Fruit fly (Drosophila melanogaster): Measurements from ENCODE around the gene CG17129.

Gene CG17129

DNA sequence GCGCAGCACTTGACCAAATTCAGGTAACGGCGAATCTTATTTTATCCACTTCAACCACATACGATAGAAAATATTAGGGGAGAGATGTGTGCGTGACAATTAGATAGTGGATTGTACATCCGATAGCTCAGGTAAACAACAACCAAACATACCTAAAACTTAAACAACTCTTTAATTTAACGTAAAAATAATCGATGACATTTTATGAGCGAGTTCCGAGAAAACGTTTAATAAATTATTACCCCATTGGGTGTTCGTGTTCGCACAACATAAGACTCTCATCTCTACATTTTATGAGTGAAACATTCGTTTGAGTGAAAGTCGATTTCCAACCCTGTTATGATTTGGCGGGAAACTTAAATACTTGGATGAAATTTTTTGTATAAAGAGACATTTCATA lies at the start of gene CG17129 (continued):
- TF ChIP-seq z (GFP tag; IDR thresholded peaks at IDR 0.05) (peak; percentile 97), slbo (GFP tag; IDR thresholded peaks at IDR 0.05) (peak; percentile 84), onecut (GFP tag; IDR thresholded peaks at IDR 0.05) (peak; percentile 46), al (GFP tag; IDR thresholded peaks at IDR 0.05) (peak; percentile 71), pan (optimal IDR thresholded peaks at IDR 0.05) (no peak), pan (GFP tag; optimal IDR thresholded peaks at IDR 0.05 in 1 of 2, IDR thresholded peaks at IDR 0.05 in 1 of 2) (peak in 1 of 2 experiments; percentile 70), CG12236 (GFP tag; optimal IDR thresholded peaks at IDR 0.05) (peak; percentile 74), chif (GFP tag; optimal IDR thresholded peaks at IDR 0.05) (peak; percentile 64 to 81), CG8281 (tag; optimal IDR thresholded peaks at IDR 0.05) (no peak), shn (GFP tag; optimal IDR thresholded peaks at IDR 0.05) (peak; percentile 78), CG17912 (GFP tag; optimal IDR thresholded peaks at IDR 0.05) (peak; percentile 2), vnd (GFP tag; IDR thresholded peaks at IDR 0.05; ENCODE audit: partially characterized antibody) (peak; percentile 95), BEAF-32 (GFP tag; optimal IDR thresholded peaks at IDR 0.05) (peak; percentile 91), Six4 (GFP tag; optimal IDR thresholded peaks at IDR 0.05) (peak; percentile 51), sr (GFP tag; IDR thresholded peaks at IDR 0.05) (no peak), CG11723 (GFP tag; optimal IDR thresholded peaks at IDR 0.05) (peak; percentile 57), CG1832 (GFP tag; optimal IDR thresholded peaks at IDR 0.05) (no peak), CG31365 (tag; optimal IDR thresholded peaks at IDR 0.05) (peak; percentile 16), E2f2 (GFP tag; IDR thresholded peaks at IDR 0.05) (peak; percentile 87), Hsf (GFP tag; optimal IDR thresholded peaks at IDR 0.05) (peak; percentile 71), Ravus (GFP tag; IDR thresholded peaks at IDR 0.05) (no peak), grn (GFP tag; optimal IDR thresholded peaks at IDR 0.05) (no peak), otp (GFP tag; IDR thresholded peaks at IDR 0.05) (0 out of 3 replicates have a peak, but pooled peaks have one; percentile 45), repo (GFP tag; optimal IDR thresholded peaks at IDR 0.05) (peak; percentile 31), CG9215 (GFP tag; IDR thresholded peaks at IDR 0.05) (peak; percentile 75), Usf (GFP tag; optimal IDR thresholded peaks at IDR 0.05) (no peak), gce (GFP tag; IDR thresholded peaks at IDR 0.05) (no peak), CG30403 (GFP tag; optimal IDR thresholded peaks at IDR 0.05) (peak; percentile 85), CG11696 (GFP tag; IDR thresholded peaks at IDR 0.05) (peak; percentile 33; the same call in 1 of the 2 replicates), CG17361 (GFP tag; IDR thresholded peaks at IDR 0.05) (peak; percentile 80), odd (GFP tag; optimal IDR thresholded peaks at IDR 0.05) (no peak), CG2120 (GFP tag; optimal IDR thresholded peaks at IDR 0.05) (peak; percentile 85), eyg (GFP tag; optimal IDR thresholded peaks at IDR 0.05) (peak; percentile 65), vvl (GFP tag; IDR thresholded peaks at IDR 0.05) (peak; percentile 87), CG8290 (GFP tag; optimal IDR thresholded peaks at IDR 0.05) (peak; percentile 51), CG8290 (tag; optimal IDR thresholded peaks at IDR 0.05) (no peak), Abd-B (GFP tag; optimal IDR thresholded peaks at IDR 0.05) (peak; percentile 76), unpg (GFP tag; optimal IDR thresholded peaks at IDR 0.05) (peak; percentile 75), Ptx1 (GFP tag; IDR thresholded peaks at IDR 0.05) (peak; percentile 81), MTF-1 (GFP tag; optimal IDR thresholded peaks at IDR 0.05; ENCODE audit: borderline replicate concordance) (no peak), CG15073 (GFP tag; optimal IDR thresholded peaks at IDR 0.05) (no peak), CG32772 (GFP tag; IDR thresholded peaks at IDR 0.05) (peak; percentile 67), CG7357 (GFP tag; IDR thresholded peaks at IDR 0.05) (0 out of 3 replicates have a peak, but pooled peaks have one; percentile 41), slp2 (GFP tag; optimal IDR thresholded peaks at IDR 0.05) (peak; percentile 78), lola (GFP tag; optimal IDR thresholded peaks at IDR 0.05) (peak in 1 of 3 experiments; percentile 76), slou (GFP tag; optimal IDR thresholded peaks at IDR 0.05) (no peak), CG5953 (GFP tag; IDR thresholded peaks at IDR 0.05) (no peak), lbe (GFP tag; optimal IDR thresholded peaks at IDR 0.05) (peak; percentile 53), CG7839 (tag; optimal IDR thresholded peaks at IDR 0.05) (peak; percentile 65), Ada2b (GFP tag; IDR thresholded peaks at IDR 0.05) (peak; percentile 74), CG7786 (GFP tag; optimal IDR thresholded peaks at IDR 0.05) (peak; percentile 73), CG12769 (tag; optimal IDR thresholded peaks at IDR 0.05) (peak; percentile 83)
